Worm (Caenorhabditis elegans) whole organism, L3 larva: ENCODE measurements around the gene F47F2.1.

Source experiments
- jun-1 ChIP-seq: fragments of 150-350 bp; optimal IDR thresholded peaks from 2 replicates; lab custom pipeline; 2014; ENCODE audit warnings: missing biosample characterization, missing genetic modification reagents, missing genetic modification characterization
- sea-2 ChIP-seq: fragments of 150-350 bp; sonication (generic microtip); optimal IDR thresholded peaks from 4 replicates; lab custom pipeline; 2014; ENCODE audit warnings: missing biosample characterization, missing genetic modification reagents, missing genetic modification characterization
- unc-62 ChIP-seq: fragments of 150-350 bp; sonication (generic microtip); optimal IDR thresholded peaks from 4 replicates; lab custom pipeline; 2014; ENCODE audit warnings: missing biosample characterization, missing genetic modification reagents, missing genetic modification characterization

ce11 chrX:3829605-3830004, 48.7 kb upstream of the F47F2.1 start:
- TF ChIP-seq jun-1 (tag; lab: Kevin White, UChicago) (peak; percentile 81), unc-62 (GFP tag; lab: Kevin White, UChicago) (no peak), sea-2 (GFP tag; lab: Kevin White, UChicago) (no peak)
